Fruit fly (Drosophila melanogaster) whole organism, embryonic: ENCODE results near the gene CG31807.
A peak's percentile ranks its signal among the peaks of the same experiment; 100 is the strongest.

Experiments used
- Ada2b ChIP-seq: fragments of 200-800 bp; sonication (Bioruptor generic); IDR thresholded peaks from 2 replicates; pipeline ENCODE4 v1.3.6; 2022; ENCODE audit warnings: missing biosample characterization, missing genetic modification characterization
- CG10267 ChIP-seq: fragments of 200-800 bp; sonication (Bioruptor generic); optimal IDR thresholded peaks from 2 replicates; lab custom pipeline; 2018; ENCODE audit warnings: missing biosample characterization, mild to moderate bottlenecking, missing genetic modification characterization, moderate library complexity
- CG10565 ChIP-seq: fragments of 200-800 bp; sonication (Bioruptor generic); optimal IDR thresholded peaks from 3 replicates; lab custom pipeline; 2016; ENCODE audit warnings: missing biosample characterization, mild to moderate bottlenecking, missing genetic modification characterization
- CG11085 ChIP-seq: fragments of 200-800 bp; sonication (Bioruptor generic); IDR thresholded peaks from 2 replicates; pipeline ENCODE4 v1.3.6; 2022; ENCODE audit warnings: missing biosample characterization, missing genetic modification characterization
- CG11504 ChIP-seq: fragments of 200-800 bp; sonication (Bioruptor generic); optimal IDR thresholded peaks from 3 replicates; lab custom pipeline; 2019; ENCODE audit warnings: missing biosample characterization, mild to moderate bottlenecking, missing genetic modification characterization, moderate library complexity
- CG11723 ChIP-seq: fragments of 200-800 bp; sonication (Bioruptor generic); optimal IDR thresholded peaks from 2 replicates; lab custom pipeline; 2017; ENCODE audit warnings: missing biosample characterization, mild to moderate bottlenecking, missing genetic modification characterization
- CG12071 ChIP-seq: fragments of 200-800 bp; sonication (Bioruptor generic); optimal IDR thresholded peaks from 3 replicates; lab custom pipeline; 2018; ENCODE audit warnings: missing biosample characterization, mild to moderate bottlenecking, missing genetic modification characterization
- CG12744 ChIP-seq: fragments of 200-800 bp; sonication (Bioruptor generic); optimal IDR thresholded peaks from 2 replicates; lab custom pipeline; 2016; ENCODE audit warnings: missing biosample characterization, missing genetic modification characterization
- CG1529 ChIP-seq: fragments of 200-800 bp; sonication (Bioruptor generic); optimal IDR thresholded peaks from 3 replicates; lab custom pipeline; 2018; ENCODE audit warnings: missing biosample characterization, missing genetic modification characterization
- CG18619 ChIP-seq: fragments of 200-800 bp; sonication (Bioruptor generic); optimal IDR thresholded peaks from 3 replicates; lab custom pipeline; 2017; ENCODE audit warnings: missing biosample characterization, mild to moderate bottlenecking, missing genetic modification characterization
- CG18764 ChIP-seq: fragments of 200-800 bp; sonication (Bioruptor generic); optimal IDR thresholded peaks from 3 replicates; lab custom pipeline; 2016; ENCODE audit warnings: missing biosample characterization, missing genetic modification characterization
- CG30020 ChIP-seq: fragments of 200-800 bp; optimal IDR thresholded peaks from 2 replicates; lab custom pipeline; 2019; ENCODE audit warnings: missing biosample characterization, mild to moderate bottlenecking, missing genetic modification characterization, moderate library complexity
- CG33557 ChIP-seq: fragments of 200-800 bp; sonication (Bioruptor generic); optimal IDR thresholded peaks from 2 replicates; lab custom pipeline; 2019; ENCODE audit warnings: missing biosample characterization, mild to moderate bottlenecking, missing genetic modification characterization, moderate library complexity
- CG34376 ChIP-seq: fragments of 200-800 bp; sonication (Bioruptor generic); optimal IDR thresholded peaks from 2 replicates; lab custom pipeline; 2018; ENCODE audit warnings: missing biosample characterization, mild to moderate bottlenecking, missing genetic modification characterization
- CG3838 ChIP-seq: fragments of 200-800 bp; sonication (Bioruptor generic); optimal IDR thresholded peaks from 3 replicates; lab custom pipeline; 2016; ENCODE audit warnings: missing biosample characterization, missing genetic modification characterization
- CG43689 ChIP-seq: fragments of 200-800 bp; sonication (Bioruptor generic); IDR thresholded peaks from 2 replicates; pipeline ENCODE4 v1.3.6; 2022; ENCODE audit warnings: missing biosample characterization, missing genetic modification characterization
- CG4404 ChIP-seq: fragments of 200-800 bp; sonication (Bioruptor generic); IDR thresholded peaks from 2 replicates; pipeline ENCODE4 v1.3.6; 2022; ENCODE audit warnings: missing biosample characterization, missing genetic modification characterization
- CG4424 ChIP-seq: fragments of 200-800 bp; sonication (Bioruptor generic); optimal IDR thresholded peaks from 3 replicates; lab custom pipeline; 2016; ENCODE audit warnings: missing biosample characterization, missing genetic modification characterization
- CG6854 ChIP-seq: fragments of 200-800 bp; sonication (Bioruptor generic); optimal IDR thresholded peaks from 3 replicates; lab custom pipeline; 2017; ENCODE audit warnings: missing biosample characterization, mild to moderate bottlenecking, missing genetic modification characterization
- CG7271 ChIP-seq: fragments of 200-800 bp; sonication (Bioruptor generic); optimal IDR thresholded peaks from 2 replicates; lab custom pipeline; 2018; ENCODE audit warnings: missing biosample characterization, mild to moderate bottlenecking, missing genetic modification characterization, moderate library complexity
- CG7928 ChIP-seq: fragments of 200-800 bp; sonication (Bioruptor generic); optimal IDR thresholded peaks from 2 replicates; lab custom pipeline; 2017; ENCODE audit warnings: missing biosample characterization, mild to moderate bottlenecking, missing genetic modification characterization
- CG8290 ChIP-seq, 3 experiments: fragments of 200-800 bp; sonication (Bioruptor generic); optimal IDR thresholded peaks; 2 replicates each; lab custom pipeline; 2016 to 2019; ENCODE audit warnings: missing biosample characterization in 3 of 3, missing genetic modification characterization in 3 of 3, mild to moderate bottlenecking in 2 of 3, moderate library complexity in 1 of 3
- CG8359 ChIP-seq: fragments of 200-800 bp; sonication (Bioruptor generic); optimal IDR thresholded peaks from 2 replicates; lab custom pipeline; 2017; ENCODE audit warnings: missing biosample characterization, mild to moderate bottlenecking, missing genetic modification characterization, borderline replicate concordance
- CG8478 ChIP-seq: fragments of >200 bp; optimal IDR thresholded peaks from 2 replicates; lab custom pipeline; 2018
- Doc3 ChIP-seq: fragments of 200-800 bp; sonication (Bioruptor generic); IDR thresholded peaks from 3 replicates; pipeline ENCODE4 v1.3.6; 2022; ENCODE audit warnings: missing biosample characterization, missing genetic modification characterization; ENCODE audit not compliant: partially characterized antibody
- Eip74EF ChIP-seq, 2 experiments: fragments of 200-800 bp in 1 of 2; fragments of >200 bp in 1 of 2; sonication (Bioruptor generic) in 1 of 2; optimal IDR thresholded peaks; 2 replicates each; lab custom pipeline; 2017 to 2019; ENCODE audit warnings: missing biosample characterization in 2 of 2, missing genetic modification characterization in 2 of 2, mild to moderate bottlenecking in 1 of 2, moderate library complexity in 1 of 2
- H15 ChIP-seq: fragments of 200-800 bp; sonication (Bioruptor generic); IDR thresholded peaks from 3 replicates; pipeline ENCODE4 v1.3.6; 2022; ENCODE audit warnings: missing biosample characterization, missing genetic modification characterization
- Kr ChIP-seq: fragments of 200-800 bp; sonication (Bioruptor generic); optimal IDR thresholded peaks from 2 replicates; lab custom pipeline; 2017; ENCODE audit warnings: missing biosample characterization, mild to moderate bottlenecking, missing genetic modification characterization
- Max ChIP-seq: fragments of 200-800 bp; sonication (Bioruptor generic); optimal IDR thresholded peaks from 2 replicates; lab custom pipeline; 2016; ENCODE audit warnings: missing biosample characterization, mild to moderate bottlenecking, missing genetic modification characterization
- Neu2 ChIP-seq: fragments of 200-800 bp; sonication (Bioruptor generic); optimal IDR thresholded peaks from 3 replicates; lab custom pipeline; 2016; ENCODE audit warnings: missing biosample characterization, missing genetic modification characterization, borderline replicate concordance
- Stat92E ChIP-seq, 3 experiments: fragments of >200 bp in 2 of 3; fragments of 200-800 bp in 1 of 3; sonication (Bioruptor generic) in 1 of 3; optimal IDR thresholded peaks; 2 replicates each; lab custom pipeline; 2017 to 2019; ENCODE audit warnings: missing biosample characterization in 3 of 3, missing genetic modification characterization in 3 of 3, mild to moderate bottlenecking in 1 of 3, moderate library complexity in 1 of 3
- Vsx1 ChIP-seq: fragments of 200-800 bp; sonication (Bioruptor generic); optimal IDR thresholded peaks from 2 replicates; lab custom pipeline; 2017; ENCODE audit warnings: missing biosample characterization, mild to moderate bottlenecking, missing genetic modification characterization, missing genetic modification reagents
- az2 ChIP-seq: fragments of 200-800 bp; sonication (Bioruptor generic); optimal IDR thresholded peaks from 3 replicates; lab custom pipeline; 2016; ENCODE audit warnings: missing biosample characterization, missing genetic modification characterization
- cato ChIP-seq: fragments of 200-800 bp; sonication (Bioruptor generic); optimal IDR thresholded peaks from 2 replicates; lab custom pipeline; 2016; ENCODE audit warnings: missing biosample characterization, missing genetic modification characterization, borderline replicate concordance
- cg ChIP-seq: fragments of 200-800 bp; sonication (Bioruptor generic); optimal IDR thresholded peaks from 3 replicates; lab custom pipeline; 2019; ENCODE audit warnings: missing biosample characterization, mild to moderate bottlenecking, missing genetic modification characterization, moderate library complexity
- crp ChIP-seq, 2 experiments: fragments of 200-800 bp; sonication (Bioruptor generic); optimal IDR thresholded peaks; 2 replicates in 1 of 2; 3 replicates in 1 of 2; lab custom pipeline; 2017; ENCODE audit warnings: missing biosample characterization in 2 of 2, missing genetic modification characterization in 2 of 2, mild to moderate bottlenecking in 1 of 2, moderate library complexity in 1 of 2
- cwo ChIP-seq: fragments of 200-800 bp; sonication (Bioruptor generic); optimal IDR thresholded peaks from 3 replicates; lab custom pipeline; 2017; ENCODE audit warnings: missing biosample characterization, missing genetic modification characterization, mild to moderate bottlenecking, moderate library complexity, missing genetic modification reagents
- dmrt11E ChIP-seq: fragments of 200-800 bp; sonication (Bioruptor generic); optimal IDR thresholded peaks from 3 replicates; lab custom pipeline; 2018; ENCODE audit warnings: missing biosample characterization, mild to moderate bottlenecking, missing genetic modification characterization, moderate library complexity
- fd96Cb ChIP-seq: fragments of 200-800 bp; sonication (Bioruptor generic); optimal IDR thresholded peaks from 2 replicates; lab custom pipeline; 2018; ENCODE audit warnings: missing biosample characterization, mild to moderate bottlenecking, missing genetic modification characterization, moderate library complexity
- hb ChIP-seq: fragments of 200-800 bp; sonication (Bioruptor generic); IDR thresholded peaks from 3 replicates; pipeline ENCODE4 v1.3.6; 2022; ENCODE audit warnings: missing biosample characterization, missing genetic modification characterization; ENCODE audit not compliant: partially characterized antibody
- kay ChIP-seq: fragments of 200-800 bp; sonication (Bioruptor generic); optimal IDR thresholded peaks from 2 replicates; lab custom pipeline; 2016; ENCODE audit warnings: missing biosample characterization, missing genetic modification characterization
- nerfin-2 ChIP-seq: fragments of 200-800 bp; sonication (Bioruptor generic); IDR thresholded peaks from 2 replicates; pipeline ENCODE4 v1.3.6; 2022; ENCODE audit warnings: missing biosample characterization, missing genetic modification characterization; ENCODE audit not compliant: partially characterized antibody
- pfk ChIP-seq: fragments of 200-800 bp; sonication (Bioruptor generic); optimal IDR thresholded peaks from 2 replicates; lab custom pipeline; 2018; ENCODE audit warnings: missing biosample characterization, mild to moderate bottlenecking, missing genetic modification characterization, moderate library complexity
- pita ChIP-seq: fragments of 200-800 bp; sonication (Bioruptor generic); optimal IDR thresholded peaks from 2 replicates; lab custom pipeline; 2017; ENCODE audit warnings: missing biosample characterization, mild to moderate bottlenecking, missing genetic modification characterization
- pum ChIP-seq: fragments of 200-800 bp; sonication (Bioruptor generic); optimal IDR thresholded peaks from 2 replicates; lab custom pipeline; 2016; ENCODE audit warnings: missing biosample characterization, missing genetic modification characterization
- ro ChIP-seq: fragments of 200-800 bp; sonication (Bioruptor generic); IDR thresholded peaks from 2 replicates; pipeline ENCODE4 v1.3.6; 2022; ENCODE audit warnings: missing biosample characterization, missing genetic modification characterization
- ssp ChIP-seq: fragments of 200-800 bp; sonication (Bioruptor generic); IDR thresholded peaks from 2 replicates; pipeline ENCODE4 v1.3.6; 2022; ENCODE audit warnings: missing biosample characterization, missing genetic modification characterization
- twi ChIP-seq: fragments of 200-800 bp; optimal IDR thresholded peaks from 2 replicates; lab custom pipeline; 2019; ENCODE audit warnings: missing biosample characterization, mild to moderate bottlenecking, missing genetic modification characterization, moderate library complexity

Gene CG31807

DNA sequence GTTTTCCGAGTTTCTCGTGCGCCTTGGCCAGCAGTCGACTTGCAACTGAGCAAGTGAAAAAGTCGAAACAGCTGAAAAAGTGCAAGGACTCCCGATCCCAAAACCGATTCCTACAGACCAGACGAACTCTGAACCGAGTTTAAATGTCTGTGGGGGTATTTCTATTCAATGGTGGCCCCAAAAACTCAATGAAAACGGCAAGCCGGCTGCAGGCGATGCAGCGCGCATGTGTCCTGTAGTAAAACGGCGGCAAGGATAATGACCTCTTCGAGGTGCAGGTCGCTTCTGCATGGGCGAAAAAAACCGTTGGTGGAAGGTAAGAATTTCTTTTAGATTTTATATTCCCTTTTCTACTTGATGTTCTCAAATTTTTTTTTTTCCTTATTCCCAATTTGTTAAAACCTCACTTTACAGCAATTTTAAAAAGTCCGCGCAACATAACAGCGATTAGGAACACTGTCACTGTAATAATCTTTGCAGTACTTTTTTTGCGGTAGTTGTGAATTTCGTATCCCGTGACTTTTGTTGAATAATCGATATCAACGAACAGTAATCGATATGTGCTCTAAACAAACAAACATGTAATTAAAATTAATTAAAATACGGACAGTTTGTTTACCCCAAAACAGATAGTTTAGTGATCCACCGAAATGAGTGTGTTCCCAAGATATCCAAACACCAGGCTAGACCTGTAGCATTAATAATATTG, 7.0 kb downstream of the CG31807 start, which contains the start of the genes Trpgamma and her (continued):
- TF ChIP-seq CG3838 (GFP tag; lab: Kevin White, UChicago) (peak; percentile 7), CG10267 (peak; percentile 91), fd96Cb (tag; lab: Kevin White, UChicago) (no peak), az2 (no peak), cg (GFP tag; lab: Kevin White, UChicago) (no peak), CG4404 (GFP tag; lab: Robert Waterston, UW) (no peak), CG12071 (no peak), CG7271 (tag; lab: Kevin White, UChicago) (no peak), pfk (no peak), CG7928 (peak; percentile 46), CG11504 (tag; lab: Kevin White, UChicago) (no peak), cwo (GFP tag; lab: Kevin White, UChicago) (no peak), CG8290 (GFP tag; optimal IDR thresholded peaks at IDR 0.05; lab: Kevin White, UChicago) (peak; percentile 22), CG8290 (tag; optimal IDR thresholded peaks at IDR 0.05; lab: Kevin White, UChicago) (peak in 1 of 2 experiments; percentile 65), ro (GFP tag; lab: Robert Waterston, UW) (no peak), CG43689 (GFP tag; lab: Robert Waterston, UW) (no peak), CG30020 (tag; lab: Kevin White, UChicago) (peak; percentile 41), CG18764 (GFP tag; lab: Kevin White, UChicago) (no peak), ssp (no peak), cato (GFP tag; lab: Kevin White, UChicago) (no peak), Kr (GFP tag; lab: Kevin White, UChicago) (no peak), pita (GFP tag; lab: Kevin White, UChicago) (no peak), CG33557 (GFP tag; lab: Kevin White, UChicago) (no peak), CG6854 (GFP tag; lab: Kevin White, UChicago) (no peak), CG8359 (GFP tag; lab: Kevin White, UChicago) (no peak), CG18619 (no peak), twi (no peak), kay (no peak), Vsx1 (GFP tag; lab: Kevin White, UChicago) (peak; percentile 5), CG8478 (lab: Kevin White, UChicago) (no peak), CG34376 (GFP tag; lab: Kevin White, UChicago) (no peak), hb (GFP tag; lab: Robert Waterston, UW) (peak; percentile 71), CG1529 (GFP tag; lab: Kevin White, UChicago) (no peak), CG11085 (GFP tag; lab: Robert Waterston, UW) (no peak), Doc3 (GFP tag; lab: Robert Waterston, UW) (peak; percentile 87), dmrt11E (tag; lab: Kevin White, UChicago) (no peak), CG10565 (GFP tag; lab: Kevin White, UChicago) (no peak), CG12744 (no peak), Stat92E (GFP tag; optimal IDR thresholded peaks at IDR 0.05; lab: Kevin White, UChicago) (no peak), Max (no peak), crp (GFP tag; optimal IDR thresholded peaks at IDR 0.05; lab: Kevin White, UChicago) (no peak), Neu2 (GFP tag; lab: Kevin White, UChicago) (no peak), CG4424 (no peak), CG11723 (GFP tag; lab: Kevin White, UChicago) (no peak), pum (GFP tag; lab: Kevin White, UChicago) (no peak), Ada2b (GFP tag; lab: Robert Waterston, UW) (no peak), nerfin-2 (GFP tag; lab: Robert Waterston, UW) (peak; percentile 72; the same call in 1 of the 2 replicates), H15 (GFP tag; lab: Robert Waterston, UW) (no peak), Eip74EF (GFP tag; optimal IDR thresholded peaks at IDR 0.05; lab: Kevin White, UChicago) (no peak)
